Fruit fly (Drosophila melanogaster) whole organism, prepupa: ENCODE results near the gene yuri.

Experiments used
- Blimp-1 ChIP-seq: fragments of 200-800 bp; sonication (Bioruptor generic); optimal IDR thresholded peaks from 3 replicates; lab custom pipeline; 2017; ENCODE audit warnings: missing biosample characterization, missing genetic modification characterization, mild to moderate bottlenecking, moderate library complexity, missing genetic modification reagents
- CG10631 ChIP-seq: fragments of 200-800 bp; sonication (Bioruptor generic); optimal IDR thresholded peaks from 2 replicates; lab custom pipeline; 2016; ENCODE audit warnings: missing biosample characterization, missing genetic modification characterization
- CG1621 ChIP-seq: fragments of 200-800 bp; sonication (Bioruptor generic); optimal IDR thresholded peaks from 3 replicates; lab custom pipeline; 2018; ENCODE audit warnings: missing biosample characterization, mild to moderate bottlenecking, missing genetic modification characterization
- CG16779 ChIP-seq: fragments of 200-800 bp; sonication (Bioruptor generic); optimal IDR thresholded peaks from 3 replicates; lab custom pipeline; 2017; ENCODE audit warnings: missing biosample characterization, mild to moderate bottlenecking, missing genetic modification characterization
- CG32006 ChIP-seq: fragments of 200-800 bp; sonication (Bioruptor generic); optimal IDR thresholded peaks from 3 replicates; lab custom pipeline; 2017; ENCODE audit warnings: missing biosample characterization, mild to moderate bottlenecking, missing genetic modification characterization
- CG34406 ChIP-seq: fragments of 200-800 bp; sonication (Bioruptor generic); optimal IDR thresholded peaks from 3 replicates; lab custom pipeline; 2016; ENCODE audit warnings: missing biosample characterization, missing genetic modification characterization
- CG3919 ChIP-seq: fragments of 200-800 bp; sonication (Bioruptor generic); optimal IDR thresholded peaks from 3 replicates; lab custom pipeline; 2016; ENCODE audit warnings: missing biosample characterization, missing genetic modification characterization
- CG4318 ChIP-seq: fragments of 200-800 bp; sonication (Bioruptor generic); optimal IDR thresholded peaks from 3 replicates; lab custom pipeline; 2017; ENCODE audit warnings: missing biosample characterization, mild to moderate bottlenecking, missing genetic modification characterization
- CG6163 ChIP-seq: fragments of 200-800 bp; sonication (Bioruptor generic); IDR thresholded peaks from 3 replicates; pipeline ENCODE4 v1.3.6; 2022; ENCODE audit warnings: missing biosample characterization, missing genetic modification characterization
- CG6808 ChIP-seq: fragments of 200-800 bp; sonication (Bioruptor generic); optimal IDR thresholded peaks from 3 replicates; lab custom pipeline; 2017; ENCODE audit warnings: missing biosample characterization, missing genetic modification characterization, mild to moderate bottlenecking, moderate library complexity, missing genetic modification reagents
- CG6854 ChIP-seq: fragments of 200-800 bp; sonication (Bioruptor generic); optimal IDR thresholded peaks from 2 replicates; lab custom pipeline; 2017; ENCODE audit warnings: missing biosample characterization, mild to moderate bottlenecking, missing genetic modification characterization
- CG7368 ChIP-seq: fragments of 200-800 bp; sonication (Bioruptor generic); optimal IDR thresholded peaks from 3 replicates; lab custom pipeline; 2016; ENCODE audit warnings: missing biosample characterization, missing genetic modification characterization
- Eip78C ChIP-seq: fragments of 200-800 bp; sonication (Bioruptor generic); peaks from one replicate; lab custom pipeline; 2016; ENCODE audit warnings: missing biosample characterization, missing genetic modification characterization
- Eip93F ChIP-seq: fragments of 200-800 bp; sonication (Bioruptor generic); optimal IDR thresholded peaks from 2 replicates; lab custom pipeline; 2016; ENCODE audit warnings: missing biosample characterization, mild to moderate bottlenecking, missing genetic modification characterization
- Ets96B ChIP-seq: fragments of 200-800 bp; optimal IDR thresholded peaks from 2 replicates; lab custom pipeline; 2019; ENCODE audit warnings: missing biosample characterization, mild to moderate bottlenecking, missing genetic modification characterization, moderate library complexity
- Hr4 ChIP-seq: fragments of 200-800 bp; sonication (Bioruptor generic); optimal IDR thresholded peaks from 3 replicates; lab custom pipeline; 2016; ENCODE audit warnings: missing biosample characterization, missing genetic modification characterization
- Lpt ChIP-seq: fragments of 200-800 bp; sonication (Bioruptor generic); optimal IDR thresholded peaks from 3 replicates; lab custom pipeline; 2016; ENCODE audit warnings: missing biosample characterization, missing genetic modification characterization
- Met ChIP-seq: fragments of 200-800 bp; sonication (Bioruptor generic); optimal IDR thresholded peaks from 3 replicates; lab custom pipeline; 2016; ENCODE audit warnings: missing biosample characterization, missing genetic modification characterization
- OdsH ChIP-seq: fragments of 200-800 bp; sonication (Bioruptor generic); optimal IDR thresholded peaks from 3 replicates; lab custom pipeline; 2016; ENCODE audit warnings: missing biosample characterization, missing genetic modification characterization
- Sox102F ChIP-seq: fragments of 200-800 bp; sonication (Bioruptor generic); optimal IDR thresholded peaks from 2 replicates; lab custom pipeline; 2016; ENCODE audit warnings: missing biosample characterization, mild to moderate bottlenecking, missing genetic modification characterization
- achi ChIP-seq: fragments of 200-800 bp; sonication (Bioruptor generic); optimal IDR thresholded peaks from 3 replicates; lab custom pipeline; 2016; ENCODE audit warnings: missing biosample characterization, missing genetic modification characterization
- acj6 ChIP-seq: fragments of 200-800 bp; sonication (Bioruptor generic); optimal IDR thresholded peaks from 3 replicates; lab custom pipeline; 2016; ENCODE audit warnings: missing biosample characterization, missing genetic modification characterization
- cyc ChIP-seq: fragments of 200-800 bp; sonication (Bioruptor generic); optimal IDR thresholded peaks from 3 replicates; lab custom pipeline; 2016; ENCODE audit warnings: missing biosample characterization, missing genetic modification characterization
- dac ChIP-seq: fragments of 200-800 bp; sonication (Bioruptor generic); optimal IDR thresholded peaks from 2 replicates; lab custom pipeline; 2017; ENCODE audit warnings: missing biosample characterization, mild to moderate bottlenecking, missing genetic modification characterization
- dsx ChIP-seq: fragments of 200-800 bp; optimal IDR thresholded peaks from 3 replicates; lab custom pipeline; 2019; ENCODE audit warnings: missing biosample characterization, mild to moderate bottlenecking, missing genetic modification characterization, moderate library complexity; ENCODE audit not compliant: poor library complexity, severe bottlenecking
- fd85E ChIP-seq: fragments of 200-800 bp; sonication (Bioruptor generic); optimal IDR thresholded peaks from 3 replicates; lab custom pipeline; 2016; ENCODE audit warnings: missing biosample characterization, missing genetic modification characterization
- fkh ChIP-seq: fragments of 200-800 bp; sonication (Bioruptor generic); optimal IDR thresholded peaks from 3 replicates; lab custom pipeline; 2017; ENCODE audit warnings: missing biosample characterization, mild to moderate bottlenecking, missing genetic modification characterization, moderate library complexity
- lz ChIP-seq: fragments of 200-800 bp; sonication (Bioruptor generic); optimal IDR thresholded peaks from 3 replicates; lab custom pipeline; 2016; ENCODE audit warnings: missing biosample characterization, missing genetic modification characterization
- pdm3 ChIP-seq: fragments of 200-800 bp; sonication (Bioruptor generic); optimal IDR thresholded peaks from 3 replicates; lab custom pipeline; 2016; ENCODE audit warnings: missing biosample characterization, missing genetic modification characterization
- spab ChIP-seq: fragments of 200-800 bp; sonication (Bioruptor generic); optimal IDR thresholded peaks from 2 replicates; lab custom pipeline; 2017; ENCODE audit warnings: missing biosample characterization, mild to moderate bottlenecking, missing genetic modification characterization, missing genetic modification reagents
- ss ChIP-seq, 2 experiments: fragments of 200-800 bp; sonication (Bioruptor generic); optimal IDR thresholded peaks; 2 replicates in 1 of 2; 3 replicates in 1 of 2; lab custom pipeline; 2017 to 2018; ENCODE audit warnings: mild to moderate bottlenecking in 2 of 2, missing biosample characterization in 2 of 2, missing genetic modification characterization in 2 of 2, moderate library complexity in 1 of 2
- svp ChIP-seq: fragments of 200-800 bp; sonication (Bioruptor generic); peaks from one replicate; lab custom pipeline; 2016; ENCODE audit warnings: missing biosample characterization, missing genetic modification characterization

yuri gene

dm6 chr2L:15243413-15243812 lies 21.1 kb downstream of the yuri start:
- TF ChIP-seq acj6 (GFP tag; lab: Kevin White, UChicago): no peak
- TF ChIP-seq CG6808 (GFP tag; lab: Kevin White, UChicago): peak; percentile 26
- TF ChIP-seq pdm3: no peak

DNA sequence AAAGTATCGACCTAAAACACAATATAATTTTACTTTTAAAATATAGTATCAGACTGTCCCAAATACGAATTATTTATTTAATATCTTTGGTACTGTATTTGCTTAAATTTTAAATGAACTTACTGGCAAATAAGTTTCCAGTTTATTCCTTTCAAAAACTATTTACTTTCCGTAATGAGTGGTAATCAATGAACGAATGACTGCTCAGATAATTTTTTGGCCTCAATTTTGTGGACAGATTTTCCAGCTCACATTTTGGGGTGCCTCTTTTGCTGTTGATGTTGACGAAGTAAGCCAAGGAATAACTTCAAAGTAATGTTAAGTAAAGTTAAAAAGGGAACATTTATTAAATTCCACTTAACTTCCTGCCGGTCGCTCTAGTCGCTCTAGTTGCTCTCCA lies 49.6 kb downstream of the yuri start, which contains the start of gene CG43230:
Gene CG43230, plus strand, starts transcription at position 301 of the 400 bp plus-strand sequence.
- TF ChIP-seq dac (no peak), Lpt (GFP tag; lab: Kevin White, UChicago) (no peak), CG1621 (tag; lab: Kevin White, UChicago) (no peak), CG16779 (tag; lab: Kevin White, UChicago) (no peak)
- TF ChIP-seq, all 60 proteins: peak for 0

DNA sequence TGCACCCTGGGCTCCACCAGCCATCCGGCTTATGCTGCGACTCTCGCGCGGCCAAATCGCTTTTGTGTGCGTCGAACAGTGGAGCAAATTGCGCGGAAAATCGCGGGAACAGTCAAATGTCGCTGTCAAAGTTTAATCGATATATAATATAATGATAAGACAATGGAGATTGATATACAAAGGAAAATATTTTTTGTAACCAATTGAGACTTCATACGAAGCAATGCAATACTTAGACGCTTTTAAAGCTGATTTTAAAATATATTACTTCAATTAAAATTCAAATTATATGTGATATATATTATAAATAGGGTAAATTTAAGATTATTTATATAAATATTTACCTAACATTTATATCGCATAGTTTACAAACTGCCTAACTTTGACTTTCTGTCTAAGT lies 53.0 kb downstream of the yuri start:
- TF ChIP-seq lz (GFP tag; lab: Kevin White, UChicago) (no peak), dsx (GFP tag; lab: Kevin White, UChicago) (no peak), CG4318 (GFP tag; lab: Kevin White, UChicago) (no peak), CG34406 (GFP tag; lab: Kevin White, UChicago) (peak; percentile 15), Sox102F (GFP tag; lab: Kevin White, UChicago) (no peak), CG10631 (GFP tag; lab: Kevin White, UChicago) (peak; percentile 31), svp (GFP tag; lab: Kevin White, UChicago) (peak; percentile 58), CG32006 (GFP tag; lab: Kevin White, UChicago) (no peak), achi (peak; percentile 11), CG7368 (GFP tag; lab: Kevin White, UChicago) (no peak), acj6 (GFP tag; lab: Kevin White, UChicago) (peak; percentile 1), spab (GFP tag; lab: Kevin White, UChicago) (peak; percentile 1), CG6163 (GFP tag; lab: Robert Waterston, UW) (no peak), Blimp-1 (no peak), Eip78C (peak; percentile 64), Hr4 (GFP tag; lab: Kevin White, UChicago) (no peak), Ets96B (tag; lab: Kevin White, UChicago) (peak; percentile 10), ss (GFP tag; optimal IDR thresholded peaks at IDR 0.05; lab: Kevin White, UChicago) (peak in 1 of 2 experiments; percentile 19), OdsH (no peak), fd85E (no peak), cyc (GFP tag; lab: Kevin White, UChicago) (no peak), fkh (GFP tag; lab: Kevin White, UChicago) (no peak), Met (peak; percentile 1), Eip93F (GFP tag; lab: Kevin White, UChicago) (no peak), CG3919 (GFP tag; lab: Kevin White, UChicago) (no peak), CG6808 (GFP tag; lab: Kevin White, UChicago) (peak; percentile 35), CG6854 (GFP tag; lab: Kevin White, UChicago) (no peak), CG16779 (tag; lab: Kevin White, UChicago) (no peak)
